Fruit fly (Drosophila melanogaster) whole organism, embryonic: ENCODE results near the gene cpb.

Source experiments
- Ada2b ChIP-seq: fragments of 200-800 bp; sonication (Bioruptor generic); IDR thresholded peaks from 2 replicates; pipeline ENCODE4 v1.3.6; 2022; ENCODE audit warnings: missing biosample characterization, missing genetic modification characterization
- Adf1 ChIP-seq: fragments of 200-800 bp; sonication (Bioruptor generic); IDR thresholded peaks from 2 replicates; pipeline ENCODE4 v1.3.6; 2022; ENCODE audit warnings: missing biosample characterization, missing genetic modification characterization
- Blimp-1 ChIP-seq: fragments of 200-800 bp; sonication (Bioruptor generic); optimal IDR thresholded peaks from 3 replicates; lab custom pipeline; 2018; ENCODE audit warnings: missing biosample characterization, missing genetic modification characterization, mild to moderate bottlenecking, moderate library complexity, missing genetic modification reagents
- CG1024 ChIP-seq: fragments of 200-800 bp; sonication (Bioruptor generic); IDR thresholded peaks from 2 replicates; pipeline ENCODE4 v1.3.6; 2022; ENCODE audit warnings: missing biosample characterization, missing genetic modification characterization
- CG11456 ChIP-seq: fragments of 200-800 bp; sonication (Bioruptor generic); IDR thresholded peaks from 3 replicates; pipeline ENCODE4 v1.3.6; 2022; ENCODE audit warnings: missing biosample characterization, missing genetic modification characterization
- CG12659 ChIP-seq: fragments of 200-800 bp; sonication (Bioruptor generic); optimal IDR thresholded peaks from 3 replicates; lab custom pipeline; 2017; ENCODE audit warnings: mild to moderate bottlenecking, missing biosample characterization, missing genetic modification reagents, missing genetic modification characterization
- CG12769 ChIP-seq: fragments of 200-800 bp; sonication (Bioruptor generic); optimal IDR thresholded peaks from 2 replicates; lab custom pipeline; 2019; ENCODE audit warnings: missing biosample characterization, mild to moderate bottlenecking, missing genetic modification characterization, moderate library complexity
- CG14050 ChIP-seq: fragments of 200-800 bp; sonication (Bioruptor generic); IDR thresholded peaks from 3 replicates; pipeline ENCODE4 v1.3.6; 2022; ENCODE audit warnings: missing biosample characterization, missing genetic modification characterization
- CG14710 ChIP-seq: fragments of 200-800 bp; sonication (Bioruptor generic); optimal IDR thresholded peaks from 3 replicates; lab custom pipeline; 2019; ENCODE audit warnings: missing biosample characterization, mild to moderate bottlenecking, missing genetic modification characterization, moderate library complexity
- CG15601 ChIP-seq: fragments of 200-800 bp; sonication (Bioruptor generic); optimal IDR thresholded peaks from 3 replicates; lab custom pipeline; 2019; ENCODE audit warnings: missing biosample characterization, mild to moderate bottlenecking, missing genetic modification characterization, moderate library complexity
- CG1603 ChIP-seq: fragments of 200-800 bp; sonication (Bioruptor generic); optimal IDR thresholded peaks from 2 replicates; lab custom pipeline; 2019; ENCODE audit warnings: missing biosample characterization, mild to moderate bottlenecking, missing genetic modification characterization, moderate library complexity
- CG16779 ChIP-seq: fragments of 200-800 bp; sonication (Bioruptor generic); IDR thresholded peaks from 2 replicates; pipeline ENCODE4 v1.3.6; 2022; ENCODE audit warnings: missing biosample characterization, missing genetic modification characterization
- CG17328 ChIP-seq: fragments of 200-800 bp; sonication (Bioruptor generic); IDR thresholded peaks from 2 replicates; pipeline ENCODE4 v1.3.6; 2022; ENCODE audit warnings: missing biosample characterization, missing genetic modification characterization
- CG17829 ChIP-seq: fragments of 200-800 bp; optimal IDR thresholded peaks from 2 replicates; lab custom pipeline; 2019; ENCODE audit warnings: missing biosample characterization, mild to moderate bottlenecking, missing genetic modification characterization, moderate library complexity
- CG18011 ChIP-seq: fragments of 200-800 bp; sonication (Bioruptor generic); optimal IDR thresholded peaks from 2 replicates; lab custom pipeline; 2017; ENCODE audit warnings: missing biosample characterization, missing genetic modification characterization, mild to moderate bottlenecking, moderate library complexity, missing genotype
- CG18262 ChIP-seq: fragments of 200-800 bp; optimal IDR thresholded peaks from 3 replicates; lab custom pipeline; 2019; ENCODE audit warnings: missing biosample characterization, mild to moderate bottlenecking, missing genetic modification characterization, moderate library complexity
- CG6654 ChIP-seq: fragments of 200-800 bp; sonication (Bioruptor generic); optimal IDR thresholded peaks from 2 replicates; lab custom pipeline; 2017; ENCODE audit warnings: missing biosample characterization, mild to moderate bottlenecking, missing genetic modification characterization
- CG7745 ChIP-seq: fragments of 200-800 bp; sonication (Bioruptor generic); optimal IDR thresholded peaks from 2 replicates; lab custom pipeline; 2018; ENCODE audit warnings: missing biosample characterization, mild to moderate bottlenecking, missing genetic modification characterization, moderate library complexity
- CG7839 ChIP-seq: fragments of 200-800 bp; sonication (Bioruptor generic); optimal IDR thresholded peaks from 3 replicates; lab custom pipeline; 2018; ENCODE audit warnings: missing biosample characterization, mild to moderate bottlenecking, missing genetic modification characterization, moderate library complexity
- CG8924 ChIP-seq: fragments of 200-800 bp; optimal IDR thresholded peaks from 3 replicates; lab custom pipeline; 2019; ENCODE audit warnings: missing biosample characterization, mild to moderate bottlenecking, missing genetic modification characterization, moderate library complexity
- CG8944 ChIP-seq: fragments of 200-800 bp; sonication (Bioruptor generic); optimal IDR thresholded peaks from 3 replicates; lab custom pipeline; 2016; ENCODE audit warnings: missing biosample characterization, missing genetic modification characterization
- CG9932 ChIP-seq: fragments of 200-800 bp; sonication (Bioruptor generic); IDR thresholded peaks from 2 replicates; pipeline ENCODE4 v1.3.6; 2022; ENCODE audit warnings: missing biosample characterization, missing genetic modification characterization
- Fer1 ChIP-seq: fragments of 200-800 bp; sonication (Bioruptor generic); optimal IDR thresholded peaks from 2 replicates; lab custom pipeline; 2017; ENCODE audit warnings: missing biosample characterization, mild to moderate bottlenecking, missing genetic modification characterization
- Fer3 ChIP-seq: fragments of 200-800 bp; sonication (Bioruptor generic); optimal IDR thresholded peaks from 2 replicates; lab custom pipeline; 2018; ENCODE audit warnings: missing biosample characterization, mild to moderate bottlenecking, missing genetic modification characterization, moderate library complexity
- GATAe ChIP-seq: fragments of 200-800 bp; sonication (Bioruptor generic); conservative IDR thresholded peaks from 2 replicates; pipeline ENCODE4 v1.3.6; 2022; ENCODE audit warnings: missing biosample characterization, missing genetic modification characterization
- HLH4C ChIP-seq: fragments of 200-800 bp; sonication (Bioruptor generic); IDR thresholded peaks from 3 replicates; pipeline ENCODE4 v1.3.6; 2022; ENCODE audit warnings: missing biosample characterization, missing genetic modification characterization; ENCODE audit not compliant: partially characterized antibody
- Hr39 ChIP-seq: fragments of >200 bp; optimal IDR thresholded peaks from 2 replicates; lab custom pipeline; 2017
- Spps ChIP-seq: fragments of 200-800 bp; sonication (Bioruptor generic); optimal IDR thresholded peaks from 2 replicates; lab custom pipeline; 2018; ENCODE audit warnings: missing biosample characterization, mild to moderate bottlenecking, missing genetic modification characterization
- abd-A ChIP-seq: fragments of 200-800 bp; sonication (Bioruptor generic); optimal IDR thresholded peaks from 3 replicates; lab custom pipeline; 2019; ENCODE audit warnings: missing biosample characterization, mild to moderate bottlenecking, missing genetic modification characterization, moderate library complexity
- bbx ChIP-seq: fragments of 200-800 bp; sonication (Bioruptor generic); IDR thresholded peaks from 2 replicates; pipeline ENCODE4 v1.3.6; 2022; ENCODE audit warnings: missing biosample characterization, missing genetic modification characterization; ENCODE audit not compliant: partially characterized antibody
- cato ChIP-seq: fragments of 200-800 bp; sonication (Bioruptor generic); optimal IDR thresholded peaks from 2 replicates; lab custom pipeline; 2016; ENCODE audit warnings: missing biosample characterization, missing genetic modification characterization, borderline replicate concordance
- caup ChIP-seq: fragments of 200-800 bp; sonication (Bioruptor generic); optimal IDR thresholded peaks from 3 replicates; lab custom pipeline; 2017; ENCODE audit warnings: missing biosample characterization, mild to moderate bottlenecking, missing genetic modification characterization, moderate library complexity; ENCODE audit not compliant: severe bottlenecking
- corto ChIP-seq: fragments of 200-800 bp; sonication (Bioruptor generic); optimal IDR thresholded peaks from 2 replicates; lab custom pipeline; 2016; ENCODE audit warnings: missing biosample characterization, mild to moderate bottlenecking, missing genetic modification characterization, moderate library complexity
- crp ChIP-seq, 2 experiments: fragments of 200-800 bp; sonication (Bioruptor generic); optimal IDR thresholded peaks; 2 replicates in 1 of 2; 3 replicates in 1 of 2; lab custom pipeline; 2017; ENCODE audit warnings: missing biosample characterization in 2 of 2, missing genetic modification characterization in 2 of 2, mild to moderate bottlenecking in 1 of 2, moderate library complexity in 1 of 2
- disco-r ChIP-seq: fragments of 200-800 bp; sonication (Bioruptor generic); optimal IDR thresholded peaks from 2 replicates; lab custom pipeline; 2016; ENCODE audit warnings: missing biosample characterization, missing genetic modification characterization
- gem ChIP-seq: fragments of 200-800 bp; sonication (Bioruptor generic); optimal IDR thresholded peaks from 2 replicates; lab custom pipeline; 2019; ENCODE audit warnings: missing biosample characterization, mild to moderate bottlenecking, missing genetic modification characterization, moderate library complexity
- grau ChIP-seq: fragments of 200-800 bp; optimal IDR thresholded peaks from 3 replicates; lab custom pipeline; 2019; ENCODE audit warnings: missing biosample characterization, mild to moderate bottlenecking, missing genetic modification characterization, moderate library complexity
- hb ChIP-seq: fragments of 200-800 bp; sonication (Bioruptor generic); IDR thresholded peaks from 3 replicates; pipeline ENCODE4 v1.3.6; 2022; ENCODE audit warnings: missing biosample characterization, missing genetic modification characterization; ENCODE audit not compliant: partially characterized antibody
- her ChIP-seq: fragments of 200-800 bp; sonication (Bioruptor generic); optimal IDR thresholded peaks from 2 replicates; lab custom pipeline; 2016; ENCODE audit warnings: missing biosample characterization, missing genetic modification characterization
- ind ChIP-seq: fragments of 200-800 bp; sonication (Bioruptor generic); optimal IDR thresholded peaks from 3 replicates; lab custom pipeline; 2016; ENCODE audit warnings: missing biosample characterization, missing genetic modification characterization
- klu ChIP-seq: fragments of 200-800 bp; sonication (Bioruptor generic); IDR thresholded peaks from 2 replicates; pipeline ENCODE4 v1.3.6; 2022; ENCODE audit warnings: missing biosample characterization, missing genetic modification characterization
- lilli ChIP-seq: fragments of 200-800 bp; sonication (Bioruptor generic); optimal IDR thresholded peaks from 3 replicates; lab custom pipeline; 2016; ENCODE audit warnings: missing biosample characterization, missing genetic modification characterization
- nerfin-1 ChIP-seq: fragments of 200-800 bp; sonication (Bioruptor generic); optimal IDR thresholded peaks from 3 replicates; lab custom pipeline; 2019; ENCODE audit warnings: missing biosample characterization, mild to moderate bottlenecking, missing genetic modification characterization, moderate library complexity
- onecut ChIP-seq: fragments of 200-800 bp; sonication (Bioruptor generic); IDR thresholded peaks from 2 replicates; pipeline ENCODE4 v1.3.6; 2022; ENCODE audit warnings: missing biosample characterization, missing genetic modification characterization
- pfk ChIP-seq: fragments of 200-800 bp; sonication (Bioruptor generic); optimal IDR thresholded peaks from 2 replicates; lab custom pipeline; 2018; ENCODE audit warnings: missing biosample characterization, mild to moderate bottlenecking, missing genetic modification characterization, moderate library complexity
- pita ChIP-seq: fragments of 200-800 bp; sonication (Bioruptor generic); optimal IDR thresholded peaks from 2 replicates; lab custom pipeline; 2017; ENCODE audit warnings: missing biosample characterization, mild to moderate bottlenecking, missing genetic modification characterization
- run ChIP-seq: fragments of 200-800 bp; sonication (Bioruptor generic); optimal IDR thresholded peaks from 3 replicates; lab custom pipeline; 2018; ENCODE audit warnings: missing biosample characterization, mild to moderate bottlenecking, missing genetic modification characterization
- sens ChIP-seq: fragments of 200-800 bp; sonication (Bioruptor generic); peaks from one replicate; lab custom pipeline; 2016; ENCODE audit warnings: missing biosample characterization, missing genetic modification characterization
- zen ChIP-seq: fragments of 200-800 bp; sonication (Bioruptor generic); optimal IDR thresholded peaks from 3 replicates; lab custom pipeline; 2018; ENCODE audit warnings: missing biosample characterization, mild to moderate bottlenecking, missing genetic modification characterization, moderate library complexity

Gene cpb

DNA sequence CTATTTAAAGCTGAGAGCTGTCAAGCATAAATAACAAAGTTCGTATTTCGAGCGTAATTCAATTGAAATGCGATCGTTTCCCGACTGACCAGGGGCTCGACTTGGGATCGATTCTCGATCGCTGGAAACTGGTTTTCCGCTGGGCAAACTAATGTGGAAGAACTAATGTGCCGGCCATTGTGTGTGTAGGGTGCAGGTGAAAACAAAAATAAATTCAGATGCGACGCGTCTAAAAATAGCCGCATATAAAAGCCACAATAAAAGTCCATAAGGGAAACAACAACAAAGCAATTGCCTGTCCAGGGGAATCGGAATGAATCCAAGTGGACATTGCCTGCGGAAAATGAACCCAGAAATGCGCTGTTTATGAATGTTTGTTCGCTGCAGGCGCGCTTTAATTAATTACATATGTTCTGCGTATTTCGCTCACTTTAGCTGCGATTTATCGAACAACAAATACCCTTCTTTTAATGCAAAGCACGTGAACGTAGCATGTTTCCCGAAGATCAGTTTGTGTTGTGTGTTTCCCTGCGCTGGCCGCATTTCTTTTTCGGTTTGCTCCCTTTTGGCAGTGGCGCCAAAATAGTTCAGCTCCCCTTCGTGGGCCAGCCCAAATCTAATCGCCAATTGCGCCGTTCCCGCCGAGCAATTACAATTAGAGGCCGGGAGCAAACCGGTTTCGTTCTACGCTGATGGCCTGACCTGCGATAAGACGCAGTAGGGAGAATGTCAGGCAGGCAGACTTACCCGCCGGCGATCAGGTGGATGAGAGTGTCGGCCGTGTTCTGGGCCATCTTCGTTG is 18.6 kb downstream of the cpb start (continued):
- TF ChIP-seq crp (GFP tag; optimal IDR thresholded peaks at IDR 0.05; lab: Kevin White, UChicago) = no peak
- no peak for TF ChIP-seq CG16779 (GFP tag; lab: Robert Waterston, UW)
- no peak for TF ChIP-seq sens (GFP tag; lab: Kevin White, UChicago)
- peak; percentile 21 for TF ChIP-seq zen (tag; lab: Kevin White, UChicago)
- TF ChIP-seq CG18011 (GFP tag; lab: Kevin White, UChicago) = no peak
- TF ChIP-seq Spps = no peak
- no peak for TF ChIP-seq caup (GFP tag; lab: Kevin White, UChicago)
- TF ChIP-seq CG9932 = peak; percentile 30
- peak; percentile 65 for TF ChIP-seq CG15601 (tag; lab: Kevin White, UChicago)
- no peak for TF ChIP-seq CG1024 (GFP tag; lab: Robert Waterston, UW)
- no peak for TF ChIP-seq pita (GFP tag; lab: Kevin White, UChicago)
- no peak for TF ChIP-seq run (tag; lab: Kevin White, UChicago)
- TF ChIP-seq CG12659 = peak; percentile 2
- no peak for TF ChIP-seq disco-r (GFP tag; lab: Kevin White, UChicago)
- TF ChIP-seq Blimp-1 (GFP tag; lab: Kevin White, UChicago) = peak; percentile 55
- no peak for TF ChIP-seq Hr39
- no peak for TF ChIP-seq klu
- TF ChIP-seq CG7745 (tag; lab: Kevin White, UChicago) = no peak
- TF ChIP-seq Fer1 (GFP tag; lab: Kevin White, UChicago) = peak; percentile 9
- peak; percentile 70 for TF ChIP-seq abd-A (tag; lab: Kevin White, UChicago)
- TF ChIP-seq CG14710 = peak; percentile 29
- TF ChIP-seq Fer3 (tag; lab: Kevin White, UChicago) = peak; percentile 11
- peak; percentile 19 for TF ChIP-seq CG8924 (tag; lab: Kevin White, UChicago)
- TF ChIP-seq CG6654 (GFP tag; lab: Kevin White, UChicago) = no peak
- peak; percentile 90 for TF ChIP-seq CG12769 (tag; lab: Kevin White, UChicago)
- TF ChIP-seq gem (tag; lab: Kevin White, UChicago) = peak; percentile 49
- TF ChIP-seq HLH4C (GFP tag; lab: Robert Waterston, UW) = no peak
- TF ChIP-seq CG1603 (tag; lab: Kevin White, UChicago) = peak; percentile 36
- no peak for TF ChIP-seq pfk (GFP tag; lab: Kevin White, UChicago)
- no peak for TF ChIP-seq corto (GFP tag; lab: Kevin White, UChicago)
- TF ChIP-seq her (GFP tag; lab: Kevin White, UChicago) = no peak
- TF ChIP-seq nerfin-1 (tag; lab: Kevin White, UChicago) = peak; percentile 12
- no peak for TF ChIP-seq bbx (GFP tag; lab: Robert Waterston, UW)
- no peak for TF ChIP-seq CG11456 (GFP tag; lab: Robert Waterston, UW)
- peak; percentile 32 for TF ChIP-seq CG17829 (tag; lab: Kevin White, UChicago)
- no peak for TF ChIP-seq CG17328 (GFP tag; lab: Robert Waterston, UW)
- TF ChIP-seq GATAe (GFP tag; lab: Robert Waterston, UW) = 0 out of 2 replicates have a peak, but pooled peaks have one; percentile 28
- no peak for TF ChIP-seq onecut (GFP tag; lab: Robert Waterston, UW)
- TF ChIP-seq grau (tag; lab: Kevin White, UChicago) = peak; percentile 27
- TF ChIP-seq cato (GFP tag; lab: Kevin White, UChicago) = peak; percentile 9
- TF ChIP-seq lilli (GFP tag; lab: Kevin White, UChicago) = peak; percentile 39
- no peak for TF ChIP-seq hb (GFP tag; lab: Robert Waterston, UW)
- no peak for TF ChIP-seq Ada2b (GFP tag; lab: Robert Waterston, UW)
- TF ChIP-seq Adf1 = no peak
- peak; percentile 35 for TF ChIP-seq CG8944
- TF ChIP-seq CG7839 (tag; lab: Kevin White, UChicago) = peak; percentile 43
- TF ChIP-seq CG14050 (GFP tag; lab: Robert Waterston, UW) = no peak
- TF ChIP-seq CG18262 (tag; lab: Kevin White, UChicago) = peak; percentile 24
- peak; percentile 1 for TF ChIP-seq ind
